Worm (Caenorhabditis elegans) whole organism, L4 larva: Measurements from ENCODE around the gene T22C8.6.

ENCODE experiments used
- F44E2.7 ChIP-seq: fragments of 200-800 bp; sonication (Bioruptor generic); IDR thresholded peaks from 2 replicates; pipeline ENCODE4 v2.1.2; 2022; ENCODE audit warnings: missing genetic modification characterization, missing compliant biosample characterization
- egl-43 ChIP-seq: fragments of 200-800 bp; sonication (Bioruptor generic); IDR thresholded peaks from 2 replicates; pipeline ENCODE4 v1.3.6; 2022; ENCODE audit warnings: missing genetic modification reagents, missing genetic modification characterization, missing compliant biosample characterization
- jun-1 ChIP-seq: fragments of 150-350 bp; optimal IDR thresholded peaks from 2 replicates; lab custom pipeline; 2014; ENCODE audit warnings: missing biosample characterization, missing genetic modification reagents, missing genetic modification characterization
- skn-1 ChIP-seq: fragments of 150-350 bp; optimal IDR thresholded peaks from 2 replicates; lab custom pipeline; 2014; ENCODE audit warnings: missing biosample characterization, missing genetic modification characterization
- snpc-4 ChIP-seq: fragments of 150-350 bp; optimal IDR thresholded peaks from 2 replicates; lab custom pipeline; 2014; ENCODE audit warnings: missing biosample characterization, missing genetic modification characterization
- unc-62 ChIP-seq, 3 experiments: fragments of 150-350 bp in 1 of 3; sonication (generic microtip); optimal IDR thresholded peaks in 2 of 3; peaks in 1 of 3; 1 replicate in 1 of 3; 2 replicates in 2 of 3; lab custom pipeline; 2014 to 2017; ENCODE audit warnings: missing biosample characterization in 3 of 3, missing genetic modification characterization in 3 of 3, missing genetic modification reagents in 3 of 3, missing genotype in 1 of 3

DNA sequence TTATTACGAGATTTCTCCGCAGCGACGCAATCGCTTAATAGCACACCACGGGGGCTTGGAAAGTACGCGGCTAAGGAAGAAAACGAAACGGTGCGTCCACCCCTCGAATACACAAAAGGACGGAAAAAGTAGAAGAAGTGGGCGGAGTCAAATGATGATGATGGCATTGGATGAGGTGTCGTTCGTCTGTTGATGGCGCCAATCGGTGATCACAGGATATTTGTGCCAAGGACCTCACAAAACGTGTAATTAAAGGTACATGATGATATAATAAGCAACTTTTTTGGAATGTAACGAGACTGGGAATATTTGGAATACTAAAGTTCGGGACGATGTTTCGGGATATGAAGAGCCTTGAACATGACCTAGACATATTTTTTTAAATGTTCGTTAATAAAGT, 4.3 kb upstream of the T22C8.6 start, which contains the start of gene cutl-12:
- no peak for TF ChIP-seq F44E2.7 (GFP tag; lab: Robert Waterston, UW)
- no peak for TF ChIP-seq egl-43
- no peak for TF ChIP-seq unc-62 (GFP tag; optimal IDR thresholded peaks at IDR 0.05 in 1 of 2; lab: Kevin White, UChicago)
- no peak for TF ChIP-seq unc-62 (tag; optimal IDR thresholded peaks at IDR 0.05; lab: Kevin White, UChicago)
- no peak for TF ChIP-seq jun-1 (tag; lab: Kevin White, UChicago)
- TF ChIP-seq snpc-4 (tag; lab: Kevin White, UChicago) = no peak
- no peak for TF ChIP-seq skn-1 (tag; lab: Kevin White, UChicago)
